Fruit fly (Drosophila melanogaster) whole organism, embryonic: Measurements from ENCODE around the gene CG32073.
A peak's percentile ranks its signal among the peaks of the same experiment; 100 is the strongest.

Source experiments
- CG1024 ChIP-seq: fragments of 200-800 bp; sonication (Bioruptor generic); IDR thresholded peaks from 2 replicates; pipeline ENCODE4 v1.3.6; 2022; ENCODE audit warnings: missing biosample characterization, missing genetic modification characterization
- CG12219 ChIP-seq: fragments of 200-800 bp; sonication (Bioruptor generic); optimal IDR thresholded peaks from 3 replicates; lab custom pipeline; 2018; ENCODE audit warnings: missing biosample characterization, mild to moderate bottlenecking, missing genetic modification characterization
- CG14050 ChIP-seq: fragments of 200-800 bp; sonication (Bioruptor generic); IDR thresholded peaks from 3 replicates; pipeline ENCODE4 v1.3.6; 2022; ENCODE audit warnings: missing biosample characterization, missing genetic modification characterization
- CG14667 ChIP-seq: fragments of 200-800 bp; sonication (Bioruptor generic); IDR thresholded peaks from 2 replicates; pipeline ENCODE4 v1.3.6; 2022; ENCODE audit warnings: missing biosample characterization, missing genetic modification characterization
- CG15011 ChIP-seq: fragments of 200-800 bp; sonication (Bioruptor generic); optimal IDR thresholded peaks from 3 replicates; lab custom pipeline; 2018; ENCODE audit warnings: missing biosample characterization, mild to moderate bottlenecking, missing genetic modification characterization
- CG16815 ChIP-seq: fragments of 200-800 bp; sonication (Bioruptor generic); optimal IDR thresholded peaks from 3 replicates; lab custom pipeline; 2017; ENCODE audit warnings: missing biosample characterization, mild to moderate bottlenecking, missing genetic modification characterization
- CG17829 ChIP-seq: fragments of 200-800 bp; optimal IDR thresholded peaks from 2 replicates; lab custom pipeline; 2019; ENCODE audit warnings: missing biosample characterization, mild to moderate bottlenecking, missing genetic modification characterization, moderate library complexity
- CG18764 ChIP-seq: fragments of 200-800 bp; sonication (Bioruptor generic); optimal IDR thresholded peaks from 3 replicates; lab custom pipeline; 2016; ENCODE audit warnings: missing biosample characterization, missing genetic modification characterization
- CG2889 ChIP-seq: fragments of 200-800 bp; sonication (Bioruptor generic); IDR thresholded peaks from 3 replicates; pipeline ENCODE4 v1.3.6; 2022; ENCODE audit warnings: missing biosample characterization, missing genetic modification characterization
- CG33213 ChIP-seq: fragments of 200-800 bp; sonication (Bioruptor generic); optimal IDR thresholded peaks from 3 replicates; lab custom pipeline; 2016; ENCODE audit warnings: missing biosample characterization, missing genetic modification characterization
- CG33557 ChIP-seq: fragments of 200-800 bp; sonication (Bioruptor generic); optimal IDR thresholded peaks from 2 replicates; lab custom pipeline; 2019; ENCODE audit warnings: missing biosample characterization, mild to moderate bottlenecking, missing genetic modification characterization, moderate library complexity
- CG3407 ChIP-seq: fragments of 200-800 bp; sonication (Bioruptor generic); optimal IDR thresholded peaks from 2 replicates; lab custom pipeline; 2018; ENCODE audit warnings: missing biosample characterization, mild to moderate bottlenecking, missing genetic modification characterization
- CG3995 ChIP-seq: fragments of 200-800 bp; sonication (Bioruptor generic); optimal IDR thresholded peaks from 3 replicates; lab custom pipeline; 2016; ENCODE audit warnings: missing biosample characterization, missing genetic modification characterization
- CG43689 ChIP-seq: fragments of 200-800 bp; sonication (Bioruptor generic); IDR thresholded peaks from 2 replicates; pipeline ENCODE4 v1.3.6; 2022; ENCODE audit warnings: missing biosample characterization, missing genetic modification characterization
- CG4404 ChIP-seq: fragments of 200-800 bp; sonication (Bioruptor generic); IDR thresholded peaks from 2 replicates; pipeline ENCODE4 v1.3.6; 2022; ENCODE audit warnings: missing biosample characterization, missing genetic modification characterization
- CG5245 ChIP-seq: fragments of 200-800 bp; sonication (Bioruptor generic); optimal IDR thresholded peaks from 3 replicates; lab custom pipeline; 2016; ENCODE audit warnings: missing biosample characterization, missing genetic modification characterization
- CG6254 ChIP-seq: fragments of 200-800 bp; sonication (Bioruptor generic); optimal IDR thresholded peaks from 3 replicates; lab custom pipeline; 2017; ENCODE audit warnings: mild to moderate bottlenecking, missing biosample characterization, missing genetic modification reagents, missing genetic modification characterization
- CG6654 ChIP-seq: fragments of 200-800 bp; sonication (Bioruptor generic); optimal IDR thresholded peaks from 2 replicates; lab custom pipeline; 2017; ENCODE audit warnings: missing biosample characterization, mild to moderate bottlenecking, missing genetic modification characterization
- CG7271 ChIP-seq: fragments of 200-800 bp; sonication (Bioruptor generic); optimal IDR thresholded peaks from 2 replicates; lab custom pipeline; 2018; ENCODE audit warnings: missing biosample characterization, mild to moderate bottlenecking, missing genetic modification characterization, moderate library complexity
- CG7556 ChIP-seq: fragments of 200-800 bp; sonication (Bioruptor generic); optimal IDR thresholded peaks from 2 replicates; lab custom pipeline; 2017; ENCODE audit warnings: missing biosample characterization, mild to moderate bottlenecking, missing genetic modification characterization
- CG8089 ChIP-seq: fragments of 200-800 bp; sonication (Bioruptor generic); optimal IDR thresholded peaks from 3 replicates; lab custom pipeline; 2016; ENCODE audit warnings: missing biosample characterization, missing genetic modification characterization
- Dad ChIP-seq: fragments of 200-800 bp; sonication (Bioruptor generic); optimal IDR thresholded peaks from 3 replicates; lab custom pipeline; 2016; ENCODE audit warnings: missing biosample characterization, missing genetic modification characterization
- Dp ChIP-seq: fragments of 200-800 bp; sonication (Bioruptor generic); optimal IDR thresholded peaks from 2 replicates; lab custom pipeline; 2018; ENCODE audit warnings: missing biosample characterization, mild to moderate bottlenecking, missing genetic modification characterization, moderate library complexity
- Elba2 ChIP-seq: fragments of 200-800 bp; sonication (Bioruptor generic); optimal IDR thresholded peaks from 3 replicates; lab custom pipeline; 2016; ENCODE audit warnings: missing biosample characterization, missing genetic modification characterization
- Fer1 ChIP-seq: fragments of 200-800 bp; sonication (Bioruptor generic); optimal IDR thresholded peaks from 2 replicates; lab custom pipeline; 2017; ENCODE audit warnings: missing biosample characterization, mild to moderate bottlenecking, missing genetic modification characterization
- HLHmδ ChIP-seq: fragments of 200-800 bp; sonication (Bioruptor generic); optimal IDR thresholded peaks from 2 replicates; lab custom pipeline; 2018; ENCODE audit warnings: missing biosample characterization, mild to moderate bottlenecking, missing genetic modification characterization, moderate library complexity
- Rx ChIP-seq: fragments of 200-800 bp; sonication (Bioruptor generic); IDR thresholded peaks from 2 replicates; pipeline ENCODE4 v1.3.6; 2022; ENCODE audit warnings: missing biosample characterization, missing genetic modification characterization
- Scr ChIP-seq: fragments of 200-800 bp; sonication (Bioruptor generic); IDR thresholded peaks from 2 replicates; pipeline ENCODE4 v1.3.6; 2022; ENCODE audit warnings: missing biosample characterization, missing genetic modification characterization; ENCODE audit not compliant: partially characterized antibody
- Six4 ChIP-seq: fragments of 200-800 bp; sonication (Bioruptor generic); optimal IDR thresholded peaks from 2 replicates; lab custom pipeline; 2016; ENCODE audit warnings: missing biosample characterization, missing genetic modification characterization
- Sox102F ChIP-seq: fragments of 200-800 bp; sonication (Bioruptor generic); optimal IDR thresholded peaks from 2 replicates; lab custom pipeline; 2018; ENCODE audit warnings: missing biosample characterization, mild to moderate bottlenecking, missing genetic modification characterization, moderate library complexity
- Usf ChIP-seq: fragments of 200-800 bp; sonication (Bioruptor generic); optimal IDR thresholded peaks from 2 replicates; lab custom pipeline; 2017; ENCODE audit warnings: missing genotype, missing biosample characterization, missing genetic modification characterization
- Vsx1 ChIP-seq: fragments of 200-800 bp; sonication (Bioruptor generic); optimal IDR thresholded peaks from 2 replicates; lab custom pipeline; 2017; ENCODE audit warnings: missing biosample characterization, mild to moderate bottlenecking, missing genetic modification characterization, missing genetic modification reagents
- bbx ChIP-seq: fragments of 200-800 bp; sonication (Bioruptor generic); IDR thresholded peaks from 2 replicates; pipeline ENCODE4 v1.3.6; 2022; ENCODE audit warnings: missing biosample characterization, missing genetic modification characterization; ENCODE audit not compliant: partially characterized antibody
- bcd ChIP-seq: fragments of 200-800 bp; sonication (Bioruptor generic); optimal IDR thresholded peaks from 2 replicates; lab custom pipeline; 2017; ENCODE audit warnings: missing biosample characterization, mild to moderate bottlenecking, missing genetic modification characterization
- fd3F ChIP-seq: fragments of 200-800 bp; sonication (Bioruptor generic); optimal IDR thresholded peaks from 2 replicates; lab custom pipeline; 2018; ENCODE audit warnings: missing biosample characterization, mild to moderate bottlenecking, missing genetic modification characterization, moderate library complexity
- fd96Cb ChIP-seq: fragments of 200-800 bp; sonication (Bioruptor generic); optimal IDR thresholded peaks from 2 replicates; lab custom pipeline; 2018; ENCODE audit warnings: missing biosample characterization, mild to moderate bottlenecking, missing genetic modification characterization, moderate library complexity
- gce ChIP-seq: fragments of 200-800 bp; sonication (Bioruptor generic); IDR thresholded peaks from 3 replicates; pipeline ENCODE4 v1.3.6; 2022; ENCODE audit warnings: missing biosample characterization, missing genetic modification characterization
- gt ChIP-seq: fragments of 200-800 bp; sonication (Bioruptor generic); IDR thresholded peaks from 2 replicates; pipeline ENCODE4 v1.3.6; 2022; ENCODE audit warnings: missing biosample characterization, missing genetic modification characterization
- ind ChIP-seq: fragments of 200-800 bp; sonication (Bioruptor generic); optimal IDR thresholded peaks from 3 replicates; lab custom pipeline; 2016; ENCODE audit warnings: missing biosample characterization, missing genetic modification characterization
- insv ChIP-seq, 2 experiments: fragments of 200-800 bp; sonication (Bioruptor generic); optimal IDR thresholded peaks; 3 replicates each; lab custom pipeline; 2016 to 2018; ENCODE audit warnings: missing biosample characterization in 2 of 2, missing genetic modification characterization in 2 of 2
- jigr1 ChIP-seq: fragments of 200-800 bp; sonication (Bioruptor generic); IDR thresholded peaks from 3 replicates; pipeline ENCODE4 v1.3.6; 2022; ENCODE audit warnings: missing biosample characterization, missing genetic modification characterization
- jing ChIP-seq: fragments of 200-800 bp; sonication (Bioruptor generic); optimal IDR thresholded peaks from 2 replicates; lab custom pipeline; 2018; ENCODE audit warnings: missing biosample characterization, mild to moderate bottlenecking, missing genetic modification characterization
- kni ChIP-seq: fragments of 200-800 bp; sonication (Bioruptor generic); optimal IDR thresholded peaks from 3 replicates; lab custom pipeline; 2017; ENCODE audit warnings: mild to moderate bottlenecking, missing biosample characterization, missing genetic modification reagents, missing genetic modification characterization
- lmd ChIP-seq: fragments of 200-800 bp; sonication (Bioruptor generic); IDR thresholded peaks from 2 replicates; pipeline ENCODE4 v1.3.6; 2022; ENCODE audit warnings: missing biosample characterization, missing genetic modification characterization
- oc ChIP-seq: fragments of 200-800 bp; sonication (Bioruptor generic); optimal IDR thresholded peaks from 2 replicates; lab custom pipeline; 2018; ENCODE audit warnings: missing biosample characterization, mild to moderate bottlenecking, missing genetic modification characterization, moderate library complexity
- pan ChIP-seq, 4 experiments: fragments of >200 bp in 3 of 4; fragments of 200-800 bp in 1 of 4; sonication (Bioruptor generic) in 1 of 4; optimal IDR thresholded peaks in 3 of 4; IDR thresholded peaks in 1 of 4; 2 replicates each; pipeline versions ENCODE4 v1.3.6 to Lab custom; 2017 to 2022; ENCODE audit warnings: missing biosample characterization in 2 of 4, missing genetic modification characterization in 2 of 4, mixed read lengths in 1 of 4
- pho ChIP-seq: fragments of 200-800 bp; sonication (Bioruptor generic); optimal IDR thresholded peaks from 2 replicates; lab custom pipeline; 2016; ENCODE audit warnings: missing biosample characterization, missing genetic modification characterization
- salm ChIP-seq: fragments of 200-800 bp; sonication (Bioruptor generic); optimal IDR thresholded peaks from 2 replicates; lab custom pipeline; 2018; ENCODE audit warnings: missing biosample characterization, mild to moderate bottlenecking, missing genetic modification characterization
- scrt ChIP-seq: fragments of 200-800 bp; sonication (Bioruptor generic); optimal IDR thresholded peaks from 2 replicates; lab custom pipeline; 2018; ENCODE audit warnings: missing biosample characterization, mild to moderate bottlenecking, missing genetic modification characterization, moderate library complexity
- tap ChIP-seq: fragments of 200-800 bp; optimal IDR thresholded peaks from 3 replicates; lab custom pipeline; 2019; ENCODE audit warnings: missing biosample characterization, mild to moderate bottlenecking, missing genetic modification characterization, moderate library complexity
- trh ChIP-seq: fragments of 200-800 bp; sonication (Bioruptor generic); optimal IDR thresholded peaks from 2 replicates; lab custom pipeline; 2016; ENCODE audit warnings: missing biosample characterization, missing genetic modification characterization

The CG32073 gene

dm6 chr3L:11123088-11123487, 15.7 kb upstream of the CG32073 start, which contains the start of the genes Ufd1 and NaPi-III (continued):
- TF ChIP-seq CG18764 (no peak), gce (GFP tag; lab: Robert Waterston, UW) (no peak), bcd (GFP tag; lab: Kevin White, UChicago) (peak; percentile 17), oc (no peak), fd3F (GFP tag; lab: Kevin White, UChicago) (no peak), bbx (GFP tag; lab: Robert Waterston, UW) (peak; percentile 91), Usf (GFP tag; lab: Kevin White, UChicago) (no peak), gt (GFP tag; lab: Robert Waterston, UW) (no peak), CG3407 (no peak), Dad (GFP tag; lab: Kevin White, UChicago) (peak; percentile 59), CG6254 (GFP tag; lab: Kevin White, UChicago) (no peak), pan (optimal IDR thresholded peaks at IDR 0.05; lab: Kevin White, UChicago) (no peak), pan (GFP tag; optimal IDR thresholded peaks at IDR 0.05 in 1 of 2, IDR thresholded peaks at IDR 0.05 in 1 of 2) (no peak), CG15011 (no peak), CG33213 (GFP tag; lab: Kevin White, UChicago) (peak; percentile 84), Rx (GFP tag; lab: Robert Waterston, UW) (no peak), CG1024 (GFP tag; lab: Robert Waterston, UW) (no peak), CG12219 (GFP tag; lab: Kevin White, UChicago) (no peak), CG4404 (GFP tag; lab: Robert Waterston, UW) (no peak), tap (tag; lab: Kevin White, UChicago) (no peak), CG7556 (no peak), CG5245 (GFP tag; lab: Kevin White, UChicago) (peak; percentile 17), scrt (GFP tag; lab: Kevin White, UChicago) (no peak), CG2889 (no peak), CG14050 (GFP tag; lab: Robert Waterston, UW) (no peak), jigr1 (no peak), Sox102F (GFP tag; lab: Kevin White, UChicago) (peak; percentile 16), Six4 (GFP tag; lab: Kevin White, UChicago) (no peak), insv (GFP tag; optimal IDR thresholded peaks at IDR 0.05; lab: Kevin White, UChicago) (peak in 1 of 2 experiments; percentile 72), CG33557 (no peak), lmd (GFP tag; lab: Robert Waterston, UW) (peak; percentile 20; the same call in 1 of the 2 replicates), CG14667 (GFP tag; lab: Robert Waterston, UW) (no peak), Dp (GFP tag; lab: Kevin White, UChicago) (peak; percentile 85), CG8089 (GFP tag; lab: Kevin White, UChicago) (peak; percentile 50), fd96Cb (tag; lab: Kevin White, UChicago) (no peak), CG7271 (tag; lab: Kevin White, UChicago) (no peak), salm (tag; lab: Kevin White, UChicago) (no peak), pho (GFP tag; lab: Kevin White, UChicago) (peak; percentile 35), CG17829 (tag; lab: Kevin White, UChicago) (peak; percentile 71), CG3995 (GFP tag; lab: Kevin White, UChicago) (peak; percentile 26), HLHmδ (no peak), ind (GFP tag; lab: Kevin White, UChicago) (no peak), CG6654 (GFP tag; lab: Kevin White, UChicago) (no peak), Fer1 (GFP tag; lab: Kevin White, UChicago) (peak; percentile 15), jing (GFP tag; lab: Kevin White, UChicago) (no peak), CG43689 (GFP tag; lab: Robert Waterston, UW) (no peak), Elba2 (GFP tag; lab: Kevin White, UChicago) (peak; percentile 74), Scr (GFP tag; lab: Robert Waterston, UW) (peak; percentile 81), Vsx1 (GFP tag; lab: Kevin White, UChicago) (no peak), kni (GFP tag; lab: Kevin White, UChicago) (no peak), trh (no peak), CG16815 (no peak)
